Fruit fly (Drosophila melanogaster) whole organism, embryonic: ENCODE results near the gene CG9338.

Experiments
- Asciz ChIP-seq: fragments of 200-800 bp; sonication (Bioruptor generic); optimal IDR thresholded peaks from 2 replicates; lab custom pipeline; 2017; ENCODE audit warnings: missing biosample characterization, mild to moderate bottlenecking, missing genetic modification characterization, missing genetic modification reagents
- Atf6 ChIP-seq: fragments of 200-800 bp; sonication (Bioruptor generic); IDR thresholded peaks from 2 replicates; pipeline ENCODE4 v1.3.6; 2022; ENCODE audit warnings: missing biosample characterization, missing genetic modification characterization
- CG14441 ChIP-seq: fragments of 200-800 bp; sonication (Bioruptor generic); IDR thresholded peaks from 2 replicates; pipeline ENCODE4 v1.3.6; 2022; ENCODE audit warnings: missing biosample characterization, missing genetic modification characterization
- CG17385 ChIP-seq: fragments of 200-800 bp; sonication (Bioruptor generic); optimal IDR thresholded peaks from 3 replicates; lab custom pipeline; 2018; ENCODE audit warnings: missing biosample characterization, mild to moderate bottlenecking, missing genetic modification characterization
- CG1792 ChIP-seq: fragments of 200-800 bp; sonication (Bioruptor generic); optimal IDR thresholded peaks from 2 replicates; lab custom pipeline; 2016; ENCODE audit warnings: missing biosample characterization, missing genetic modification characterization
- CG32767 ChIP-seq: fragments of 200-800 bp; sonication (Bioruptor generic); IDR thresholded peaks from 2 replicates; pipeline ENCODE4 v1.3.6; 2022; ENCODE audit warnings: missing biosample characterization, missing genetic modification characterization
- H15 ChIP-seq: fragments of 200-800 bp; sonication (Bioruptor generic); IDR thresholded peaks from 3 replicates; pipeline ENCODE4 v1.3.6; 2022; ENCODE audit warnings: missing biosample characterization, missing genetic modification characterization
- Meics ChIP-seq: fragments of 200-800 bp; sonication (Bioruptor generic); optimal IDR thresholded peaks from 2 replicates; lab custom pipeline; 2017; ENCODE audit warnings: missing biosample characterization, mild to moderate bottlenecking, missing genetic modification characterization
- Oli ChIP-seq: fragments of 200-800 bp; sonication (Bioruptor generic); optimal IDR thresholded peaks from 2 replicates; lab custom pipeline; 2018; ENCODE audit warnings: missing biosample characterization, mild to moderate bottlenecking, missing genetic modification characterization, moderate library complexity
- fru ChIP-seq: fragments of >200 bp; optimal IDR thresholded peaks from 2 replicates; lab custom pipeline; 2017
- jing ChIP-seq: fragments of 200-800 bp; sonication (Bioruptor generic); optimal IDR thresholded peaks from 2 replicates; lab custom pipeline; 2018; ENCODE audit warnings: missing biosample characterization, mild to moderate bottlenecking, missing genetic modification characterization
- tna ChIP-seq: fragments of 200-800 bp; sonication (Bioruptor generic); IDR thresholded peaks from 2 replicates; pipeline ENCODE4 v1.3.6; 2022; ENCODE audit warnings: missing biosample characterization, missing genetic modification characterization; ENCODE audit not compliant: partially characterized antibody

DNA sequence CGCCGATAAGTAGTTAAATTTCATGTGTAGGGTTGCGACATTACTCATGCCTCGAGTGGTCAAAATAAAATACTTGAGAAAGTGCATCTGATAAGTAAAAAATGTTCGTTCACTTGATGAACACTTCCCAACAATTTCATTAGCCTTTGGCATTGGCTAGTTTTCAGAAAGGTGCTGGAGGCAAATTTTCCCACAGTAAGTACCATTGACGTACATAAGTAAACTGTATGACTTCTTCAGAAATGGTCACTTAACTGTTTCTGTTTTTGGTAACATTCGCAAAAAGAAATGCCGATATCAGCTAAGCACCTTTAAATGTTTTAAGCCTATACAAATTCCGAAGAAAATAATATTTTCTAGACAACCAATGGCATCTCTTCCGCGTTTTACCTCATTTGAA, 18.1 kb downstream of the CG9338 start:
- no peak for TF ChIP-seq Atf6 (GFP tag; lab: Robert Waterston, UW)
- TF ChIP-seq jing (GFP tag; lab: Kevin White, UChicago), result no peak
- TF ChIP-seq CG1792, result no peak
- no peak for TF ChIP-seq Asciz (GFP tag; lab: Kevin White, UChicago)
- TF ChIP-seq H15, result no peak
- no peak for TF ChIP-seq fru
- TF ChIP-seq CG14441 (GFP tag; lab: Robert Waterston, UW), result no peak
- no peak for TF ChIP-seq CG32767 (GFP tag; lab: Robert Waterston, UW)
- TF ChIP-seq Meics (GFP tag; lab: Kevin White, UChicago), result no peak
- TF ChIP-seq tna, result no peak
- no peak for TF ChIP-seq CG17385
- TF ChIP-seq Oli, result no peak
